Worm (Caenorhabditis elegans) whole organism, L4 larva: ENCODE results near the gene chil-23.
A peak's percentile ranks its signal among the peaks of the same experiment; 100 is the strongest.

Experiments used
- F26F4.8 ChIP-seq: fragments of 200-800 bp; sonication (Bioruptor generic); conservative IDR thresholded peaks from 2 replicates; pipeline ENCODE4 v1.3.6; 2022; ENCODE audit warnings: missing genetic modification characterization, missing compliant biosample characterization
- F44E2.7 ChIP-seq: fragments of 200-800 bp; sonication (Bioruptor generic); IDR thresholded peaks from 2 replicates; pipeline ENCODE4 v2.1.2; 2022; ENCODE audit warnings: missing genetic modification characterization, missing compliant biosample characterization
- Y75B8A.6 ChIP-seq: fragments of 200-800 bp; sonication (Bioruptor generic); IDR thresholded peaks from 2 replicates; pipeline ENCODE4 v1.3.6; 2022; ENCODE audit warnings: missing genetic modification reagents, missing genetic modification characterization, missing compliant biosample characterization
- aha-1 ChIP-seq: fragments of 150-350 bp; peaks from one replicate; lab custom pipeline; 2014; ENCODE audit warnings: missing biosample characterization, missing genetic modification characterization
- ceh-20 ChIP-seq: fragments of 200-800 bp; sonication (Bioruptor generic); IDR thresholded peaks from 2 replicates; pipeline ENCODE4 v1.3.6; 2022; ENCODE audit warnings: missing genetic modification reagents, missing genetic modification characterization, missing compliant biosample characterization
- ceh-44 ChIP-seq: fragments of 200-800 bp; sonication (Bioruptor generic); IDR thresholded peaks from 2 replicates; pipeline ENCODE4 v1.3.6; 2022; ENCODE audit warnings: missing genetic modification reagents, missing genetic modification characterization, missing compliant biosample characterization
- ceh-62 ChIP-seq: sonication (generic microtip); optimal IDR thresholded peaks from 2 replicates; lab custom pipeline; 2017; ENCODE audit warnings: missing biosample characterization, missing genetic modification characterization
- daf-16 ChIP-seq, 3 experiments: sonication (generic microtip); optimal IDR thresholded peaks; 2 replicates each; lab custom pipeline; 2016 to 2017; ENCODE audit warnings: missing genetic modification characterization in 3 of 3, missing genetic modification reagents in 3 of 3, mild to moderate bottlenecking in 2 of 3, missing compliant biosample characterization in 2 of 3, missing biosample characterization in 1 of 3, moderate library complexity in 1 of 3
- daf-19 ChIP-seq: fragments of 200-800 bp; sonication (Bioruptor generic); conservative IDR thresholded peaks from 2 replicates; pipeline ENCODE4 v1.3.6; 2022; ENCODE audit warnings: missing genetic modification characterization, missing compliant biosample characterization
- dmd-8 ChIP-seq: fragments of 200-800 bp; sonication (Bioruptor generic); IDR thresholded peaks from 2 replicates; pipeline ENCODE4 v1.3.6; 2022; ENCODE audit warnings: missing genetic modification characterization, missing compliant biosample characterization
- dmd-9 ChIP-seq: fragments of 200-800 bp; sonication (Bioruptor generic); IDR thresholded peaks from 2 replicates; pipeline ENCODE4 v1.3.6; 2022; ENCODE audit warnings: missing genetic modification reagents, missing genetic modification characterization, missing compliant biosample characterization
- hif-1 ChIP-seq, 2 experiments: sonication (generic microtip); optimal IDR thresholded peaks; 2 replicates each; lab custom pipeline; 2016 to 2017; ENCODE audit warnings: missing compliant biosample characterization in 2 of 2, missing genetic modification characterization in 2 of 2, missing genetic modification reagents in 2 of 2, missing genotype in 2 of 2, mild to moderate bottlenecking in 1 of 2
- lin-15B ChIP-seq: fragments of 150-350 bp; sonication (generic microtip); optimal IDR thresholded peaks from 3 replicates; lab custom pipeline; 2014; ENCODE audit warnings: missing biosample characterization, missing genetic modification characterization
- lin-29 ChIP-seq: fragments of 200-800 bp; sonication (Bioruptor generic); IDR thresholded peaks from 2 replicates; pipeline ENCODE4 v1.3.6; 2022; ENCODE audit warnings: missing genetic modification reagents, missing genetic modification characterization, missing compliant biosample characterization
- lin-39 ChIP-seq: fragments of 150-350 bp; optimal IDR thresholded peaks from 2 replicates; lab custom pipeline; 2014; ENCODE audit warnings: missing biosample characterization, missing genetic modification reagents, missing genetic modification characterization
- mxl-3 ChIP-seq: fragments of 200-800 bp; sonication (Bioruptor generic); optimal IDR thresholded peaks from 2 replicates; lab custom pipeline; 2018; ENCODE audit warnings: mild to moderate bottlenecking, missing genetic modification characterization, missing compliant biosample characterization
- nhr-102 ChIP-seq: sonication (generic microtip); optimal IDR thresholded peaks from 2 replicates; lab custom pipeline; 2016; ENCODE audit warnings: mild to moderate bottlenecking, missing genetic modification characterization, moderate library complexity, missing compliant biosample characterization
- nhr-111 ChIP-seq: fragments of 200-800 bp; sonication (Bioruptor generic); optimal IDR thresholded peaks from 2 replicates; lab custom pipeline; 2018; ENCODE audit warnings: mild to moderate bottlenecking, missing genetic modification characterization, missing compliant biosample characterization
- nhr-28 ChIP-seq: fragments of 150-350 bp; optimal IDR thresholded peaks from 2 replicates; lab custom pipeline; 2014; ENCODE audit warnings: missing biosample characterization, missing genetic modification characterization
- nhr-76 ChIP-seq: fragments of 150-350 bp; optimal IDR thresholded peaks from 2 replicates; lab custom pipeline; 2014; ENCODE audit warnings: missing biosample characterization, missing genetic modification characterization
- pha-4 ChIP-seq, 2 experiments: fragments of 150-350 bp in 1 of 2; fragments of 200-800 bp in 1 of 2; sonication (Bioruptor generic) in 1 of 2; IDR thresholded peaks in 1 of 2; optimal IDR thresholded peaks in 1 of 2; 2 replicates each; pipeline versions ENCODE4 v1.3.6 to Lab custom; 2014 to 2022; ENCODE audit warnings: missing genetic modification characterization in 2 of 2, missing genetic modification reagents in 2 of 2, missing biosample characterization in 1 of 2, missing compliant biosample characterization in 1 of 2
- pqm-1 ChIP-seq: sonication (generic microtip); optimal IDR thresholded peaks from 2 replicates; lab custom pipeline; 2017; ENCODE audit warnings: missing biosample characterization, missing genetic modification characterization
- rbr-2 ChIP-seq: sonication (generic microtip); optimal IDR thresholded peaks from 2 replicates; lab custom pipeline; 2016; ENCODE audit warnings: missing genotype, missing genetic modification characterization, missing compliant biosample characterization
- skn-1 ChIP-seq: fragments of 150-350 bp; optimal IDR thresholded peaks from 2 replicates; lab custom pipeline; 2014; ENCODE audit warnings: missing biosample characterization, missing genetic modification characterization
- spr-1 ChIP-seq: sonication (generic microtip); optimal IDR thresholded peaks from 2 replicates; lab custom pipeline; 2016; ENCODE audit warnings: mild to moderate bottlenecking, missing genetic modification characterization, missing compliant biosample characterization
- tag-97 ChIP-seq: fragments of 200-800 bp; sonication (Bioruptor generic); IDR thresholded peaks from 2 replicates; pipeline ENCODE4 v1.3.6; 2022; ENCODE audit warnings: missing genetic modification characterization, missing compliant biosample characterization
- unc-62 ChIP-seq, 3 experiments: fragments of 150-350 bp in 1 of 3; sonication (generic microtip); optimal IDR thresholded peaks in 2 of 3; peaks in 1 of 3; 1 replicate in 1 of 3; 2 replicates in 2 of 3; lab custom pipeline; 2014 to 2017; ENCODE audit warnings: missing biosample characterization in 3 of 3, missing genetic modification characterization in 3 of 3, missing genetic modification reagents in 3 of 3, missing genotype in 1 of 3
- zag-1 ChIP-seq: fragments of 150-350 bp; optimal IDR thresholded peaks from 2 replicates; lab custom pipeline; 2014; ENCODE audit warnings: missing biosample characterization, missing genetic modification characterization
- zfp-2 ChIP-seq: sonication (generic microtip); optimal IDR thresholded peaks from 2 replicates; lab custom pipeline; 2016; ENCODE audit warnings: mild to moderate bottlenecking, missing genetic modification characterization, missing compliant biosample characterization
- zip-2 ChIP-seq: fragments of 150-350 bp; optimal IDR thresholded peaks from 2 replicates; lab custom pipeline; 2014; ENCODE audit warnings: missing biosample characterization, missing genetic modification characterization
- ztf-7 ChIP-seq: fragments of 150-350 bp; optimal IDR thresholded peaks from 2 replicates; lab custom pipeline; 2014; ENCODE audit warnings: missing biosample characterization, missing genetic modification characterization

Gene chil-23

ce11 chrII:9480006-9480405 is 11.6 kb upstream of the chil-23 start, which contains the start of gene T19H5.7:
T19H5.7 (minus strand) TSS chrII:9480106.
- no peak for TF ChIP-seq hif-1 (tag; optimal IDR thresholded peaks at IDR 0.05; lab: Kevin White, UChicago)
- no peak for TF ChIP-seq daf-16 (GFP tag; optimal IDR thresholded peaks at IDR 0.05; lab: Kevin White, UChicago)
- TF ChIP-seq daf-16 (tag; optimal IDR thresholded peaks at IDR 0.05; lab: Kevin White, UChicago) = no peak
- TF ChIP-seq dmd-8 (GFP tag; lab: Robert Waterston, UW) = no peak
- TF ChIP-seq ceh-62 (tag; lab: Kevin White, UChicago) = no peak
- TF ChIP-seq Y75B8A.6 (GFP tag; lab: Robert Waterston, UW) = no peak
- no peak for TF ChIP-seq nhr-111 (GFP tag; lab: Kevin White, UChicago)
- TF ChIP-seq tag-97 (GFP tag; lab: Robert Waterston, UW) = no peak
- no peak for TF ChIP-seq daf-19 (GFP tag; lab: Robert Waterston, UW)
- TF ChIP-seq ztf-7 (tag; lab: Kevin White, UChicago) = no peak
- TF ChIP-seq pha-4 (GFP tag; IDR thresholded peaks at IDR 0.05; lab: Robert Waterston, UW) = no peak
- TF ChIP-seq pha-4 (tag; optimal IDR thresholded peaks at IDR 0.05; lab: Kevin White, UChicago) = no peak

ce11 chrII:9477567-9477966 is 9.2 kb upstream of the chil-23 start, which contains the start of gene chil-27:
chil-27 (plus strand) TSS chrII:9477867.
- TF ChIP-seq aha-1 = no peak
- no peak for TF ChIP-seq ceh-44 (GFP tag; lab: Robert Waterston, UW)
- no peak for TF ChIP-seq lin-39 (tag; lab: Kevin White, UChicago)
- TF ChIP-seq zip-2 (tag; lab: Kevin White, UChicago) = no peak
- TF ChIP-seq nhr-76 (tag; lab: Kevin White, UChicago) = no peak
- TF ChIP-seq spr-1 (tag; lab: Kevin White, UChicago) = no peak
- no peak for TF ChIP-seq lin-29 (GFP tag; lab: Robert Waterston, UW)
- TF ChIP-seq tag-97 (GFP tag; lab: Robert Waterston, UW) = no peak
- TF ChIP-seq dmd-9 (GFP tag; lab: Robert Waterston, UW) = no peak
- TF ChIP-seq lin-15B (tag; lab: Kevin White, UChicago) = no peak
- TF ChIP-seq, all 104 proteins: peak for 0

- no peak for TF ChIP-seq mxl-3 (GFP tag; lab: Kevin White, UChicago)
- TF ChIP-seq unc-62 (GFP tag; optimal IDR thresholded peaks at IDR 0.05 in 1 of 2; lab: Kevin White, UChicago) = peak in 1 of 2 experiments; percentile 82
- no peak for TF ChIP-seq unc-62 (tag; optimal IDR thresholded peaks at IDR 0.05; lab: Kevin White, UChicago)
These were observed 6.1 kb upstream of the chil-23 start, which contains the start of the genes chil-25 and chil-26 for ce11 chrII:9474367-9475105. chil-25 (minus strand) TSS chrII:9474467. chil-26 (plus strand) TSS chrII:9475055.

- peak; percentile 40 for TF ChIP-seq nhr-28 (tag; lab: Kevin White, UChicago)
- no peak for TF ChIP-seq daf-16 (GFP tag; optimal IDR thresholded peaks at IDR 0.05; lab: Kevin White, UChicago)
- TF ChIP-seq daf-16 (tag; optimal IDR thresholded peaks at IDR 0.05; lab: Kevin White, UChicago) = peak; percentile 72
- TF ChIP-seq zag-1 = no peak
- TF ChIP-seq pqm-1 (tag; lab: Kevin White, UChicago) = peak; percentile 88
These were observed 1.6 kb upstream of the chil-23 start, which contains the start of gene T19H5.6 for ce11 chrII:9470027-9470426. T19H5.6 (minus strand) TSS chrII:9470221.

- TF ChIP-seq lin-15B (tag; lab: Kevin White, UChicago) (no peak), hif-1 (tag; optimal IDR thresholded peaks at IDR 0.05; lab: Kevin White, UChicago) (no peak), nhr-102 (no peak), mxl-3 (GFP tag; lab: Kevin White, UChicago) (no peak), ceh-20 (GFP tag; lab: Robert Waterston, UW) (no peak), zfp-2 (tag; lab: Kevin White, UChicago) (no peak), daf-19 (GFP tag; lab: Robert Waterston, UW) (no peak), F44E2.7 (GFP tag; lab: Robert Waterston, UW) (no peak), skn-1 (tag; lab: Kevin White, UChicago) (no peak), F26F4.8 (GFP tag; lab: Robert Waterston, UW) (no peak), rbr-2 (tag; lab: Kevin White, UChicago) (no peak), ztf-7 (tag; lab: Kevin White, UChicago) (no peak), pha-4 (GFP tag; IDR thresholded peaks at IDR 0.05; lab: Robert Waterston, UW) (no peak), pha-4 (tag; optimal IDR thresholded peaks at IDR 0.05; lab: Kevin White, UChicago) (no peak), nhr-111 (GFP tag; lab: Kevin White, UChicago) (no peak)
These were observed 2.3 kb downstream of the chil-23 start, which contains the start of gene chil-22 for ce11 chrII:9466095-9466494. chil-22 (minus strand) TSS chrII:9466195.
